Worm (Caenorhabditis elegans) whole organism, L2 larva: ENCODE data around the gene K09H11.15.

Experiments used
- C34F6.9 ChIP-seq: fragments of 150-350 bp; optimal IDR thresholded peaks from 2 replicates; lab custom pipeline; 2014; ENCODE audit warnings: missing biosample characterization, missing genetic modification characterization
- F13H6.1 ChIP-seq: sonication (generic microtip); optimal IDR thresholded peaks from 2 replicates; lab custom pipeline; 2016; ENCODE audit warnings: missing genetic modification characterization, missing compliant biosample characterization
- R02D3.7 ChIP-seq: fragments of 150-350 bp; optimal IDR thresholded peaks from 2 replicates; lab custom pipeline; 2014; ENCODE audit warnings: missing biosample characterization, missing genetic modification characterization
- alr-1 ChIP-seq: fragments of 150-350 bp; optimal IDR thresholded peaks from 2 replicates; lab custom pipeline; 2014; ENCODE audit warnings: missing biosample characterization, missing genetic modification characterization
- ama-1 ChIP-seq: fragments of 150-350 bp; optimal IDR thresholded peaks from 2 replicates; lab custom pipeline; 2018; ENCODE audit warnings: inconsistent platforms
- blmp-1 ChIP-seq: sonication (generic microtip); optimal IDR thresholded peaks from 2 replicates; lab custom pipeline; 2017; ENCODE audit warnings: missing genetic modification characterization, mild to moderate bottlenecking, missing compliant biosample characterization, antibody characterized with exemption, moderate library complexity; ENCODE audit not compliant: insufficient read depth
- ceh-16 ChIP-seq: fragments of 150-350 bp; optimal IDR thresholded peaks from 2 replicates; lab custom pipeline; 2014; ENCODE audit warnings: missing biosample characterization, missing genetic modification characterization
- crh-2 ChIP-seq: sonication (generic microtip); optimal IDR thresholded peaks from 2 replicates; lab custom pipeline; 2017; ENCODE audit warnings: missing biosample characterization, missing genetic modification characterization
- dmd-4 ChIP-seq: sonication (generic microtip); optimal IDR thresholded peaks from 2 replicates; lab custom pipeline; 2017; ENCODE audit warnings: missing biosample characterization, missing genetic modification characterization
- egl-27 ChIP-seq: sonication (generic microtip); optimal IDR thresholded peaks from 3 replicates; lab custom pipeline; 2017; ENCODE audit warnings: missing biosample characterization, missing genetic modification reagents, missing genetic modification characterization
- elt-1 ChIP-seq: fragments of 150-350 bp; optimal IDR thresholded peaks from 2 replicates; lab custom pipeline; 2014; ENCODE audit warnings: missing biosample characterization, missing genetic modification characterization
- elt-3 ChIP-seq: sonication (generic microtip); optimal IDR thresholded peaks from 2 replicates; lab custom pipeline; 2017; ENCODE audit warnings: missing biosample characterization, missing genetic modification characterization
- fos-1 ChIP-seq: fragments of 150-350 bp; optimal IDR thresholded peaks from 2 replicates; lab custom pipeline; 2014; ENCODE audit warnings: missing biosample characterization, missing genetic modification characterization
- lin-39 ChIP-seq: fragments of 150-350 bp; optimal IDR thresholded peaks from 2 replicates; lab custom pipeline; 2014; ENCODE audit warnings: missing biosample characterization, missing genetic modification reagents, missing genetic modification characterization
- lsy-2 ChIP-seq, 2 experiments: fragments of 150-350 bp in 1 of 2; sonication (generic microtip) in 1 of 2; optimal IDR thresholded peaks; 2 replicates each; lab custom pipeline; 2014 to 2017; ENCODE audit warnings: missing biosample characterization in 2 of 2, missing genetic modification characterization in 2 of 2
- mab-5 ChIP-seq: fragments of 150-350 bp; optimal IDR thresholded peaks from 2 replicates; lab custom pipeline; 2014; ENCODE audit warnings: missing biosample characterization, missing genetic modification characterization
- mbf-1 ChIP-seq: sonication (generic microtip); optimal IDR thresholded peaks from 2 replicates; lab custom pipeline; 2017; ENCODE audit warnings: missing biosample characterization, missing genetic modification characterization
- mdl-1 ChIP-seq, 2 experiments: fragments of 150-350 bp in 1 of 2; sonication (generic microtip) in 1 of 2; optimal IDR thresholded peaks; 2 replicates each; lab custom pipeline; 2017; ENCODE audit warnings: missing biosample characterization in 2 of 2, missing genetic modification characterization in 2 of 2
- nhr-10 ChIP-seq: sonication (generic microtip); optimal IDR thresholded peaks from 2 replicates; lab custom pipeline; 2017; ENCODE audit warnings: missing biosample characterization, missing genetic modification characterization
- nhr-12 ChIP-seq: fragments of 150-350 bp; optimal IDR thresholded peaks from 2 replicates; lab custom pipeline; 2014; ENCODE audit warnings: missing biosample characterization, missing genetic modification characterization
- nhr-129 ChIP-seq: fragments of 150-350 bp; optimal IDR thresholded peaks from 2 replicates; lab custom pipeline; 2014; ENCODE audit warnings: missing biosample characterization, missing genetic modification characterization
- nhr-21 ChIP-seq: fragments of 150-350 bp; optimal IDR thresholded peaks from 2 replicates; lab custom pipeline; 2014; ENCODE audit warnings: missing biosample characterization, missing genetic modification characterization
- nhr-23 ChIP-seq: fragments of 150-350 bp; optimal IDR thresholded peaks from 2 replicates; lab custom pipeline; 2014; ENCODE audit warnings: missing biosample characterization, missing genetic modification reagents, missing genetic modification characterization
- nhr-237 ChIP-seq: fragments of 150-350 bp; optimal IDR thresholded peaks from 2 replicates; lab custom pipeline; 2014; ENCODE audit warnings: missing biosample characterization, missing genetic modification characterization
- nhr-25 ChIP-seq: fragments of 150-350 bp; sonication (generic microtip); optimal IDR thresholded peaks from 3 replicates; lab custom pipeline; 2014; ENCODE audit warnings: missing biosample characterization, missing genetic modification characterization
- peb-1 ChIP-seq: fragments of 150-350 bp; optimal IDR thresholded peaks from 2 replicates; lab custom pipeline; 2014; ENCODE audit warnings: missing biosample characterization, missing genetic modification characterization
- skn-1 ChIP-seq: sonication (generic microtip); optimal IDR thresholded peaks from 2 replicates; lab custom pipeline; 2017; ENCODE audit warnings: missing biosample characterization, missing genetic modification characterization
- sma-3 ChIP-seq: sonication (generic microtip); optimal IDR thresholded peaks from 2 replicates; lab custom pipeline; 2016; ENCODE audit warnings: missing genetic modification reagents, missing genetic modification characterization, missing compliant biosample characterization
- sma-9 ChIP-seq, 2 experiments: fragments of 150-350 bp in 1 of 2; sonication (generic microtip) in 1 of 2; optimal IDR thresholded peaks; 2 replicates each; lab custom pipeline; 2014 to 2016; ENCODE audit warnings: missing genetic modification characterization in 2 of 2, mild to moderate bottlenecking in 1 of 2, missing biosample characterization in 1 of 2, missing compliant biosample characterization in 1 of 2, missing genetic modification reagents in 1 of 2, moderate library complexity in 1 of 2
- unc-39 ChIP-seq: fragments of 150-350 bp; optimal IDR thresholded peaks from 2 replicates; lab custom pipeline; 2014; ENCODE audit warnings: missing biosample characterization, missing genetic modification characterization
- unc-55 ChIP-seq: fragments of 150-350 bp; sonication (generic microtip); optimal IDR thresholded peaks from 3 replicates; lab custom pipeline; 2014; ENCODE audit warnings: missing biosample characterization, missing genetic modification reagents, missing genetic modification characterization
- zag-1 ChIP-seq: fragments of 150-350 bp; optimal IDR thresholded peaks from 2 replicates; lab custom pipeline; 2014; ENCODE audit warnings: missing biosample characterization, missing genetic modification characterization
- ztf-1 ChIP-seq: fragments of 200-800 bp; sonication (Bioruptor generic); conservative IDR thresholded peaks from 2 replicates; pipeline ENCODE4 v1.3.6; 2022; ENCODE audit warnings: missing genetic modification characterization, missing compliant biosample characterization
- ztf-11 ChIP-seq: sonication (generic microtip); optimal IDR thresholded peaks from 2 replicates; lab custom pipeline; 2017; ENCODE audit warnings: missing biosample characterization, missing genetic modification characterization
- ztf-4 ChIP-seq: fragments of 150-350 bp; optimal IDR thresholded peaks from 2 replicates; lab custom pipeline; 2014; ENCODE audit warnings: missing biosample characterization, missing genetic modification characterization

The K09H11.15 gene

ce11 chrV:5712652-5713051, 18.0 kb downstream of the K09H11.15 start, which contains the start of gene gcst-1:
TSS of gene gcst-1 (plus strand) at chrV:5712928.
- TF ChIP-seq crh-2 (tag; lab: Kevin White, UChicago) (peak; percentile 18), alr-1 (tag; lab: Kevin White, UChicago) (no peak), zag-1 (tag; lab: Kevin White, UChicago) (no peak), mdl-1 (tag; optimal IDR thresholded peaks at IDR 0.05; lab: Kevin White, UChicago) (peak in 1 of 2 experiments; percentile 12), nhr-129 (tag; lab: Kevin White, UChicago) (no peak), sma-9 (GFP tag; optimal IDR thresholded peaks at IDR 0.05; lab: Kevin White, UChicago) (peak; percentile 50), sma-9 (tag; optimal IDR thresholded peaks at IDR 0.05; lab: Kevin White, UChicago) (no peak), nhr-23 (no peak), fos-1 (tag; lab: Kevin White, UChicago) (peak; percentile 78), ztf-11 (tag; lab: Kevin White, UChicago) (no peak), ceh-16 (tag; lab: Kevin White, UChicago) (no peak), lin-39 (no peak), elt-3 (no peak), unc-39 (tag; lab: Kevin White, UChicago) (no peak), nhr-237 (tag; lab: Kevin White, UChicago) (no peak), ztf-4 (tag; lab: Kevin White, UChicago) (no peak)

ce11 chrV:5712189-5712588, 18.5 kb downstream of the K09H11.15 start:
- TF ChIP-seq elt-1 (no peak), lsy-2 (tag; optimal IDR thresholded peaks at IDR 0.05; lab: Kevin White, UChicago) (peak in 1 of 2 experiments; percentile 9), C34F6.9 (tag; lab: Kevin White, UChicago) (peak; percentile 17), nhr-10 (tag; lab: Kevin White, UChicago) (no peak)

DNA sequence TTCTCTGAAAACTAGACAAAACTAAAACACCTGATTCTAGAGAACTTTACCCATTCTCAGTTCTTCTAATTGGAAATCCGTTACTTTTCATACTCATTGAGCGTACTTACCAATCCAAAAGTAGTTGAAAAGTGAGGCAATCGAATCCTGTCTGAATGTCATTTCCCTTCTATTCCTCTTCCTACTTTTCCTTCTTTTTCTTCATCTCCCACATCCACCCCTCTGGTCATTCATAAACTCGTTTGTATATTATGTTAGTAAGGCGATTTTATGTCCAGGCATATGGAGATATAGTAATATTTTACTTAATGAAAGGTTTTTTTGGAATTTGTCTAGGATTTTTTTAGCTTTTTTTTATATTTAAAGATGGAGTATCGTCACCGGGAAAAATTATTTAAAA, 22.4 kb downstream of the K09H11.15 start:
- TF ChIP-seq unc-55 (GFP tag; lab: Kevin White, UChicago) (no peak), elt-1 (no peak), nhr-10 (tag; lab: Kevin White, UChicago) (no peak), elt-3 (no peak), nhr-129 (tag; lab: Kevin White, UChicago) (no peak), mbf-1 (tag; lab: Kevin White, UChicago) (no peak), mdl-1 (tag; optimal IDR thresholded peaks at IDR 0.05; lab: Kevin White, UChicago) (no peak), nhr-237 (tag; lab: Kevin White, UChicago) (no peak), ztf-1 (GFP tag; lab: Robert Waterston, UW) (no peak), ceh-16 (tag; lab: Kevin White, UChicago) (no peak), blmp-1 (tag; lab: Kevin White, UChicago) (no peak), ztf-11 (tag; lab: Kevin White, UChicago) (no peak), nhr-21 (tag; lab: Kevin White, UChicago) (no peak), ztf-4 (tag; lab: Kevin White, UChicago) (no peak)

DNA sequence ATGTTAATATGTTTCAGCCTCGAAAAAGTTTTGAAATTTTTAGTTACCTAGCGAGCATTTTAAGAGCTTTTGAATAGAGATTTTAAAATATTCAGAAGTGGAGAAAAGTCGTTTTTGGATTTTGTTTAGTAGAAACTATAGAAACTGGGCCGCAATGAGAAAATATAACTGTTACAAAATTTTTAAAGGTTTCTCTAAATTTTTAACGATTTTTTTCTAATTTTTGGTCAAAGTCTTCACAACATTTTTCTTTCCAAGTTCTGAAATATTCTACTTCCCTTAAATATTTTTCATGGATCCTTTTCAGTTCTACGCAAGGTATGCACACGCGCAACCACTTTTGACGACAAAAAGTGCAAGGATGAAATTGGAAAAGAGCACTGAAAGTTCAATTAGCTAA, 25.2 kb downstream of the K09H11.15 start, which contains the start of gene peli-1:
TSS of gene peli-1 (plus strand) at position 301 of the 400 bp plus-strand sequence.
- no peak for TF ChIP-seq peb-1 (tag; lab: Kevin White, UChicago)

ce11 chrV:5704467-5704866, 26.2 kb downstream of the K09H11.15 start:
- TF ChIP-seq sma-9 (GFP tag; optimal IDR thresholded peaks at IDR 0.05; lab: Kevin White, UChicago): peak; percentile 5
- TF ChIP-seq sma-9 (tag; optimal IDR thresholded peaks at IDR 0.05; lab: Kevin White, UChicago): no peak
- TF ChIP-seq ama-1 (lab: Kevin White, UChicago): no peak
- no peak for TF ChIP-seq R02D3.7 (tag; lab: Kevin White, UChicago)
- no peak for TF ChIP-seq C34F6.9 (tag; lab: Kevin White, UChicago)
- no peak for TF ChIP-seq lin-39
- TF ChIP-seq dmd-4: no peak
- no peak for TF ChIP-seq skn-1 (tag; lab: Kevin White, UChicago)
- no peak for TF ChIP-seq fos-1 (tag; lab: Kevin White, UChicago)
- TF ChIP-seq, all 48 proteins: peak for 1

DNA sequence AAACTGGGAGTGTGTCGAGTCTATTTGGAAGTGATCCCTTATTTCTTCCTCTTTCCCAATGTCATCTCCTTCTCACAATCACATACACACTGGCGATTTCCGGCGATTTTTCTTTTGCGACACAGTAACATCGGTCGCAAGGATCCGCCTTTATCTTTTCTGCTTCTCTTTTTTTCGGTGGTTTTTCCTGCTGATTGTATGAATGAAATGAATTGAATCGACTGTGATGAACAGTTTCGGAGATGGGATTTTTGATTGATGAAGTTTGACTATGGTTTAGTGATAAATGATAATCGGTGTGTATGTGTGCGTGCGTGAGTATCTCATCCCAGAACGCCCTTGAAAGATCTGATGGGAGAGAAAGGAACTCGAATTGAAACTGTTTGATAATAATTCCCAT, 29.6 kb downstream of the K09H11.15 start:
- TF ChIP-seq sma-9 (GFP tag; optimal IDR thresholded peaks at IDR 0.05; lab: Kevin White, UChicago) (peak; percentile 58), sma-9 (tag; optimal IDR thresholded peaks at IDR 0.05; lab: Kevin White, UChicago) (no peak), F13H6.1 (tag; lab: Kevin White, UChicago) (no peak), ama-1 (lab: Kevin White, UChicago) (peak; percentile 57), sma-3 (GFP tag; lab: Kevin White, UChicago) (peak; percentile 62), nhr-12 (tag; lab: Kevin White, UChicago) (no peak), mab-5 (tag; lab: Kevin White, UChicago) (no peak), mbf-1 (tag; lab: Kevin White, UChicago) (no peak), nhr-25 (tag; lab: Kevin White, UChicago) (peak; percentile 41), blmp-1 (tag; lab: Kevin White, UChicago) (peak; percentile 2), nhr-21 (tag; lab: Kevin White, UChicago) (peak; percentile 80), alr-1 (tag; lab: Kevin White, UChicago) (no peak), fos-1 (tag; lab: Kevin White, UChicago) (no peak), crh-2 (tag; lab: Kevin White, UChicago) (no peak), egl-27 (peak; percentile 18)
